Worm (Caenorhabditis elegans) whole organism, L2 larva: ENCODE measurements around the gene hpo-40.

Experiments used
- C34F6.9 ChIP-seq: fragments of 150-350 bp; optimal IDR thresholded peaks from 2 replicates; lab custom pipeline; 2014; ENCODE audit warnings: missing biosample characterization, missing genetic modification characterization
- F13H6.1 ChIP-seq: sonication (generic microtip); optimal IDR thresholded peaks from 2 replicates; lab custom pipeline; 2016; ENCODE audit warnings: missing genetic modification characterization, missing compliant biosample characterization
- Y55F3AM.14 ChIP-seq: fragments of 200-800 bp; sonication (Bioruptor generic); optimal IDR thresholded peaks from 2 replicates; lab custom pipeline; 2018; ENCODE audit warnings: mild to moderate bottlenecking, missing genetic modification characterization, missing compliant biosample characterization
- ZK546.5 ChIP-seq: sonication (generic microtip); optimal IDR thresholded peaks from 2 replicates; lab custom pipeline; 2017; ENCODE audit warnings: missing biosample characterization, missing genetic modification characterization
- alr-1 ChIP-seq: fragments of 150-350 bp; optimal IDR thresholded peaks from 2 replicates; lab custom pipeline; 2014; ENCODE audit warnings: missing biosample characterization, missing genetic modification characterization
- ama-1 ChIP-seq: fragments of 150-350 bp; optimal IDR thresholded peaks from 2 replicates; lab custom pipeline; 2018; ENCODE audit warnings: inconsistent platforms
- blmp-1 ChIP-seq: sonication (generic microtip); optimal IDR thresholded peaks from 2 replicates; lab custom pipeline; 2017; ENCODE audit warnings: missing genetic modification characterization, mild to moderate bottlenecking, missing compliant biosample characterization, antibody characterized with exemption, moderate library complexity; ENCODE audit not compliant: insufficient read depth
- ceh-16 ChIP-seq: fragments of 150-350 bp; optimal IDR thresholded peaks from 2 replicates; lab custom pipeline; 2014; ENCODE audit warnings: missing biosample characterization, missing genetic modification characterization
- ceh-82 ChIP-seq: fragments of 150-350 bp; optimal IDR thresholded peaks from 2 replicates; lab custom pipeline; 2014; ENCODE audit warnings: missing biosample characterization, missing genetic modification characterization
- crh-2 ChIP-seq: sonication (generic microtip); optimal IDR thresholded peaks from 2 replicates; lab custom pipeline; 2017; ENCODE audit warnings: missing biosample characterization, missing genetic modification characterization
- dmd-4 ChIP-seq: sonication (generic microtip); optimal IDR thresholded peaks from 2 replicates; lab custom pipeline; 2017; ENCODE audit warnings: missing biosample characterization, missing genetic modification characterization
- egl-27 ChIP-seq: sonication (generic microtip); optimal IDR thresholded peaks from 3 replicates; lab custom pipeline; 2017; ENCODE audit warnings: missing biosample characterization, missing genetic modification reagents, missing genetic modification characterization
- elt-1 ChIP-seq: fragments of 150-350 bp; optimal IDR thresholded peaks from 2 replicates; lab custom pipeline; 2014; ENCODE audit warnings: missing biosample characterization, missing genetic modification characterization
- fos-1 ChIP-seq: fragments of 150-350 bp; optimal IDR thresholded peaks from 2 replicates; lab custom pipeline; 2014; ENCODE audit warnings: missing biosample characterization, missing genetic modification characterization
- gmeb-1 ChIP-seq: fragments of 150-350 bp; optimal IDR thresholded peaks from 2 replicates; lab custom pipeline; 2014; ENCODE audit warnings: missing biosample characterization, missing genetic modification characterization
- lin-11 ChIP-seq: fragments of 150-350 bp; sonication (generic microtip); optimal IDR thresholded peaks from 2 replicates; lab custom pipeline; 2014; ENCODE audit warnings: missing biosample characterization, missing genetic modification characterization, inconsistent platforms, mixed read lengths
- lin-13 ChIP-seq: fragments of 150-350 bp; optimal IDR thresholded peaks from 2 replicates; lab custom pipeline; 2014; ENCODE audit warnings: missing biosample characterization, missing genetic modification reagents, missing genetic modification characterization
- lin-39 ChIP-seq: fragments of 150-350 bp; optimal IDR thresholded peaks from 2 replicates; lab custom pipeline; 2014; ENCODE audit warnings: missing biosample characterization, missing genetic modification reagents, missing genetic modification characterization
- lsy-2 ChIP-seq, 2 experiments: fragments of 150-350 bp in 1 of 2; sonication (generic microtip) in 1 of 2; optimal IDR thresholded peaks; 2 replicates each; lab custom pipeline; 2014 to 2017; ENCODE audit warnings: missing biosample characterization in 2 of 2, missing genetic modification characterization in 2 of 2
- mbf-1 ChIP-seq: sonication (generic microtip); optimal IDR thresholded peaks from 2 replicates; lab custom pipeline; 2017; ENCODE audit warnings: missing biosample characterization, missing genetic modification characterization
- mdl-1 ChIP-seq, 2 experiments: fragments of 150-350 bp in 1 of 2; sonication (generic microtip) in 1 of 2; optimal IDR thresholded peaks; 2 replicates each; lab custom pipeline; 2017; ENCODE audit warnings: missing biosample characterization in 2 of 2, missing genetic modification characterization in 2 of 2
- nhr-10 ChIP-seq: sonication (generic microtip); optimal IDR thresholded peaks from 2 replicates; lab custom pipeline; 2017; ENCODE audit warnings: missing biosample characterization, missing genetic modification characterization
- nhr-11 ChIP-seq: fragments of 150-350 bp; optimal IDR thresholded peaks from 2 replicates; lab custom pipeline; 2014; ENCODE audit warnings: missing biosample characterization, missing genetic modification characterization
- nhr-12 ChIP-seq: fragments of 150-350 bp; optimal IDR thresholded peaks from 2 replicates; lab custom pipeline; 2014; ENCODE audit warnings: missing biosample characterization, missing genetic modification characterization
- nhr-129 ChIP-seq: fragments of 150-350 bp; optimal IDR thresholded peaks from 2 replicates; lab custom pipeline; 2014; ENCODE audit warnings: missing biosample characterization, missing genetic modification characterization
- nhr-237 ChIP-seq: fragments of 150-350 bp; optimal IDR thresholded peaks from 2 replicates; lab custom pipeline; 2014; ENCODE audit warnings: missing biosample characterization, missing genetic modification characterization
- nhr-25 ChIP-seq: fragments of 150-350 bp; sonication (generic microtip); optimal IDR thresholded peaks from 3 replicates; lab custom pipeline; 2014; ENCODE audit warnings: missing biosample characterization, missing genetic modification characterization
- nhr-6 ChIP-seq: fragments of 150-350 bp; optimal IDR thresholded peaks from 2 replicates; lab custom pipeline; 2014; ENCODE audit warnings: missing biosample characterization, missing genetic modification characterization
- nhr-77 ChIP-seq: fragments of 150-350 bp; optimal IDR thresholded peaks from 2 replicates; lab custom pipeline; 2014; ENCODE audit warnings: missing biosample characterization, missing genetic modification characterization
- peb-1 ChIP-seq: fragments of 150-350 bp; optimal IDR thresholded peaks from 2 replicates; lab custom pipeline; 2014; ENCODE audit warnings: missing biosample characterization, missing genetic modification characterization
- sem-4 ChIP-seq: fragments of 150-350 bp; optimal IDR thresholded peaks from 2 replicates; lab custom pipeline; 2014; ENCODE audit warnings: missing biosample characterization, missing genetic modification reagents, missing genetic modification characterization
- skn-1 ChIP-seq: sonication (generic microtip); optimal IDR thresholded peaks from 2 replicates; lab custom pipeline; 2017; ENCODE audit warnings: missing biosample characterization, missing genetic modification characterization
- sma-3 ChIP-seq: sonication (generic microtip); optimal IDR thresholded peaks from 2 replicates; lab custom pipeline; 2016; ENCODE audit warnings: missing genetic modification reagents, missing genetic modification characterization, missing compliant biosample characterization
- sma-9 ChIP-seq, 2 experiments: fragments of 150-350 bp in 1 of 2; sonication (generic microtip) in 1 of 2; optimal IDR thresholded peaks; 2 replicates each; lab custom pipeline; 2014 to 2016; ENCODE audit warnings: missing genetic modification characterization in 2 of 2, mild to moderate bottlenecking in 1 of 2, missing biosample characterization in 1 of 2, missing compliant biosample characterization in 1 of 2, missing genetic modification reagents in 1 of 2, moderate library complexity in 1 of 2
- snpc-4 ChIP-seq: fragments of 150-350 bp; optimal IDR thresholded peaks from 2 replicates; lab custom pipeline; 2014; ENCODE audit warnings: missing biosample characterization, missing genetic modification characterization
- unc-39 ChIP-seq: fragments of 150-350 bp; optimal IDR thresholded peaks from 2 replicates; lab custom pipeline; 2014; ENCODE audit warnings: missing biosample characterization, missing genetic modification characterization
- unc-55 ChIP-seq: fragments of 150-350 bp; sonication (generic microtip); optimal IDR thresholded peaks from 3 replicates; lab custom pipeline; 2014; ENCODE audit warnings: missing biosample characterization, missing genetic modification reagents, missing genetic modification characterization
- zag-1 ChIP-seq: fragments of 150-350 bp; optimal IDR thresholded peaks from 2 replicates; lab custom pipeline; 2014; ENCODE audit warnings: missing biosample characterization, missing genetic modification characterization
- ztf-1 ChIP-seq: fragments of 200-800 bp; sonication (Bioruptor generic); conservative IDR thresholded peaks from 2 replicates; pipeline ENCODE4 v1.3.6; 2022; ENCODE audit warnings: missing genetic modification characterization, missing compliant biosample characterization
- ztf-11 ChIP-seq: sonication (generic microtip); optimal IDR thresholded peaks from 2 replicates; lab custom pipeline; 2017; ENCODE audit warnings: missing biosample characterization, missing genetic modification characterization
- ztf-4 ChIP-seq: fragments of 150-350 bp; optimal IDR thresholded peaks from 2 replicates; lab custom pipeline; 2014; ENCODE audit warnings: missing biosample characterization, missing genetic modification characterization

Gene hpo-40

DNA sequence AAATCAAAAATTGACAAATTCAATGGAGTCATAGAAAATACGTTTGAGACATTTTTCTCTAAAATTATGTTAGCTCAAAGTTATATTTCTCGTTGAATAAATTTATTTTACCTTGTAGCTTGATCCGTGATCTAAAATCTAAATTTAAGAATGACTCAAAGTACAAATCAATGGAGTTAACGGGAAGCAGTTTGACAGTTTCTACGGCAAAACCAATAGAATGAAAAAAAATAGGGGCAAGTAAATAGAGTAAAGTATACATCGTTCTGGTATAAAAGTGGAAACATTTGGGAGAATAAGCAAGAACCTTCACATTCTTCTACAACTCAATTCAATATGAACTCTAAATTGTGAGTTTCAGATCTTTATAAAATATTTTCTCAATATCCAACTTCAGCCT, 18.2 kb downstream of the hpo-40 start, which contains the start of gene fipr-6:
Gene fipr-6, plus strand, starts transcription at position 301 of the 400 bp plus-strand sequence.
- TF ChIP-seq ztf-11 (tag; lab: Kevin White, UChicago), result no peak
- TF ChIP-seq blmp-1, result no peak
- no peak for TF ChIP-seq ceh-82 (tag; lab: Kevin White, UChicago)
- no peak for TF ChIP-seq C34F6.9 (tag; lab: Kevin White, UChicago)
- no peak for TF ChIP-seq gmeb-1 (tag; lab: Kevin White, UChicago)
- TF ChIP-seq nhr-6, result no peak
- TF ChIP-seq nhr-25 (tag; lab: Kevin White, UChicago), result no peak
- no peak for TF ChIP-seq sma-9 (GFP tag; optimal IDR thresholded peaks at IDR 0.05; lab: Kevin White, UChicago)
- no peak for TF ChIP-seq sma-9 (tag; optimal IDR thresholded peaks at IDR 0.05; lab: Kevin White, UChicago)
- no peak for TF ChIP-seq dmd-4 (tag; lab: Kevin White, UChicago)
- no peak for TF ChIP-seq ztf-1 (GFP tag; lab: Robert Waterston, UW)
- TF ChIP-seq ztf-4 (tag; lab: Kevin White, UChicago), result no peak
- TF ChIP-seq Y55F3AM.14 (GFP tag; lab: Kevin White, UChicago), result no peak
- TF ChIP-seq unc-55, result no peak
- TF ChIP-seq ama-1 (lab: Kevin White, UChicago), result no peak

DNA sequence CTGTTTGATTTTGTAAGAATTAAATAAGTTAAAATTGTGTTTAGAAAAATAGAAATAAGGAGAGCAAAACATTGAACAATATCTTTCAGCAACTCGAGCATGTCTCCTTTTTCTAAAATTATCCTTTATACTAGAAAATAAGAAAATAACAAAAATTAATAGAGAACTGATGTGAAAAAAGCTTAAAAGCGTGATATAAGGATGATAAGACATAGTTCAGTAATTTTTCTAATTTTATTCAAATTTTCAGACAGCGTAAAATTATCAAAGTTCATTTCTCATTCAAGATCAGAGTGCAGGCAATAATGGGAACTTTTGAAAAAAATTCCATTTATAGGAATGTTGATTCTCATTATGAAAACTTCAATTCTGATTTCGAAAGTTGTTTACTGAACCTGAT, 20.6 kb downstream of the hpo-40 start, which contains the start of gene str-182:
Gene str-182, minus strand, starts transcription at position 101 of the 400 bp plus-strand sequence.
- TF ChIP-seq nhr-237 (no peak), nhr-11 (no peak), nhr-12 (tag; lab: Kevin White, UChicago) (no peak), ceh-16 (tag; lab: Kevin White, UChicago) (no peak), elt-1 (tag; lab: Kevin White, UChicago) (no peak), lin-39 (tag; lab: Kevin White, UChicago) (no peak), peb-1 (tag; lab: Kevin White, UChicago) (no peak), zag-1 (tag; lab: Kevin White, UChicago) (no peak), mbf-1 (tag; lab: Kevin White, UChicago) (no peak), crh-2 (tag; lab: Kevin White, UChicago) (no peak), mdl-1 (tag; optimal IDR thresholded peaks at IDR 0.05; lab: Kevin White, UChicago) (no peak), alr-1 (no peak), sem-4 (tag; lab: Kevin White, UChicago) (no peak)

DNA sequence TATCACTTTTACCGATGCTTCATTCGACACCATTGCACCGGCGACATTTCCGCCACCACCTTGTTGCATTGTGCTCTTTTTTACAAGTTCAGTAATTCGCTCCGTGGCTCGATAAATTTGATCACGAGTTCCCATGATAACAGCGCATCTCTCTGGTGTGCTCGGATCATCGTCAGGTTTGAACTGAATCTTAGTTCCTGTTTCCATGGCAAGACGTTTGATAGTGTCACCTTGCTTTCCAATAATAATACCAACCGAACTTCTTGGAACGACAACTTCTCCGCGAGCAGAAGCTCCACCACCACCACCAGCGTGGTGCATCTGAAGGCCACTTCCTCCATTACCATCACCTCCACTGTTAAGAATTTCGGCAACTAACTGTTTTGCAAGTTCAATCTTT, 24.4 kb downstream of the hpo-40 start:
- no peak for TF ChIP-seq nhr-6
- no peak for TF ChIP-seq sma-3 (GFP tag; lab: Kevin White, UChicago)
- no peak for TF ChIP-seq unc-39 (tag; lab: Kevin White, UChicago)
- no peak for TF ChIP-seq sem-4 (tag; lab: Kevin White, UChicago)
- TF ChIP-seq gmeb-1 (tag; lab: Kevin White, UChicago), result no peak
- TF ChIP-seq mbf-1 (tag; lab: Kevin White, UChicago), result no peak

DNA sequence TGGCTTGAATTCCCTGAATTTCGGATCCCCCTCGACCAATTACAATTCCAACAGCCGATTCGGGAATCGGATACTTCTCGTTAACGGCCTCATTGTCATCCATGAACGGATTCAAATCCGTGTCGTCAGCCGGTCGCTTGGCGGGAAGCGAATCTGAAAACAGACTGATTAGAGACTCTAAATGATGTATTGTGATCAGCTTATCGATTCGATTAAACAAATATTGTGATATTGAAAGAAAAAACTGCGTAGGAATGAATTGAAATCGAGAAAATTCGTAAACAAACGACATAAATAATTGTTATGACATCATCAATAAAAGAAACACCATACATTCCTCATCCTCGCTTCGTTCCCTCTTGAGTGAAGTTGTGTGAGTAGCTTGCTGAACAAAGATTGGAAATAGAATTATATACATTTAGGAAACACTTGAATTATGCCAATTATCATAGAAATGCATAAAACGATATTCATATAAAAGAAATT, 25.3 kb downstream of the hpo-40 start:
- TF ChIP-seq nhr-77 (no peak), nhr-6 (no peak)

DNA sequence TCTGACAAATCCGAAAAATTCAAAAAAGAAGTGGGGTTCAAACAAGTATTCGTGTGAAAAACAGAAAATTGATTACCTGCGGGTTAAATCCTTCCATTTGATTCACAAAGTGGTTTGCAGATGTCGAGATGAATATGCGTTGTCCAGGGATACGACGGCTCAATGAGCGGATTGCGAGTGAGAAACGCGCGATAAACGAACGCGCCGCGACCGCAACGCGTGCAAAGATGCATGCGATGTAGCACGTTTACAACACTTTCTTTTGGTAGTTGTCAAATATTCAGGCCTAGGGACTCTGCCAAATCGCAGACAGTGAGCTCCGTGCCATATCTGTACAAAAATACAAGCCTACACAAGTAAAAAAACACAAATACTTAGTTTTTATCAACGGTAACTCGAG, 25.9 kb downstream of the hpo-40 start, which contains the start of gene fubl-1:
Gene fubl-1, minus strand, starts transcription at position 202 of the 400 bp plus-strand sequence.
- TF ChIP-seq F13H6.1 (tag; lab: Kevin White, UChicago), result no peak
- no peak for TF ChIP-seq fos-1 (tag; lab: Kevin White, UChicago)
- TF ChIP-seq elt-1 (tag; lab: Kevin White, UChicago), result no peak
- TF ChIP-seq unc-55, result peak; percentile 33
- TF ChIP-seq snpc-4 (tag; lab: Kevin White, UChicago), result no peak
- no peak for TF ChIP-seq nhr-12 (tag; lab: Kevin White, UChicago)
- no peak for TF ChIP-seq alr-1
- TF ChIP-seq ceh-16 (tag; lab: Kevin White, UChicago), result no peak
- TF ChIP-seq C34F6.9 (tag; lab: Kevin White, UChicago), result peak; percentile 50
- peak; percentile 64 for TF ChIP-seq lin-11 (tag; lab: Kevin White, UChicago)
- TF ChIP-seq dmd-4 (tag; lab: Kevin White, UChicago), result no peak
- TF ChIP-seq ama-1 (lab: Kevin White, UChicago), result peak; percentile 29
- TF ChIP-seq skn-1 (tag; lab: Kevin White, UChicago), result no peak
- TF ChIP-seq Y55F3AM.14 (GFP tag; lab: Kevin White, UChicago), result no peak
- no peak for TF ChIP-seq lin-13 (GFP tag; lab: Kevin White, UChicago)
- TF ChIP-seq nhr-10 (tag; lab: Kevin White, UChicago), result no peak
- no peak for TF ChIP-seq zag-1 (tag; lab: Kevin White, UChicago)
- TF ChIP-seq nhr-77, result no peak
- no peak for TF ChIP-seq crh-2 (tag; lab: Kevin White, UChicago)
- TF ChIP-seq nhr-129, result peak; percentile 29
- no peak for TF ChIP-seq mbf-1 (tag; lab: Kevin White, UChicago)
- TF ChIP-seq ZK546.5 (tag; lab: Kevin White, UChicago), result no peak
- no peak for TF ChIP-seq egl-27 (tag; lab: Kevin White, UChicago)
- TF ChIP-seq peb-1 (tag; lab: Kevin White, UChicago), result no peak
- TF ChIP-seq nhr-6, result no peak
- TF ChIP-seq gmeb-1 (tag; lab: Kevin White, UChicago), result no peak
- no peak for TF ChIP-seq sma-3 (GFP tag; lab: Kevin White, UChicago)
- no peak for TF ChIP-seq ztf-4 (tag; lab: Kevin White, UChicago)
- peak in 1 of 2 experiments; percentile 43 for TF ChIP-seq lsy-2 (tag; optimal IDR thresholded peaks at IDR 0.05; lab: Kevin White, UChicago)
